Worm (Caenorhabditis elegans): ENCODE results near the gene dib-1.

dib-1 gene

DNA sequence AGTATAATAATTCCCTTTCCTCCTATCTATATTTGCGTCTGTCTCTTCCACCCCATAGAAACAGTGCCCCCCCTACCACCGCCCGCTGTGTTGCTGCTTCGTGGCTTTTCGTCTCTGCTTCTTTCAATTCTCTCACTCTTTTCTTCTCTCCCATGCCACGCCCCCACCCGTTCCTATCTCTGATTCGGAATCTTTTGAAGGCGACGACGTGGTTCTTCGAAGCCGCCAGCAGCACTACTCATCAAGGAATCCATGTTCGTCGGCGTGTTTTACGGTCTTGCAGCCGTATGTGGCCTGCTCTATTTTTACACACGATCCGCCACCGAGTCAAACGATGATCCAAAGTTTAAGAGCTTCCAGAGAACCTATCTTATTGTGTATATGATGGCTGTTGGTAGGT, 40.5 kb downstream of the dib-1 start, which contains the start of gene samt-1:
Gene samt-1 (plus strand): TSS at position 176 of the 400 bp plus-strand sequence.
- TF ChIP-seq nhr-47 (tag; optimal IDR thresholded peaks at IDR 0.05) (no peak), hlh-4 (tag; optimal IDR thresholded peaks at IDR 0.05) (no peak), ceh-82 (tag; optimal IDR thresholded peaks at IDR 0.05) (no peak), unc-130 (tag; optimal IDR thresholded peaks at IDR 0.05) (no peak), ama-1 (optimal IDR thresholded peaks at IDR 0.05) (no peak), xbp-1 (tag; optimal IDR thresholded peaks at IDR 0.05) (no peak), nhr-20 (tag; optimal IDR thresholded peaks at IDR 0.05) (no peak), dsc-1 (tag; optimal IDR thresholded peaks at IDR 0.05) (no peak), efl-3 (GFP tag; optimal IDR thresholded peaks at IDR 0.05) (no peak), lin-15B (tag; optimal IDR thresholded peaks at IDR 0.05) (no peak), lin-39 (tag; optimal IDR thresholded peaks at IDR 0.05) (no peak), nhr-90 (tag; optimal IDR thresholded peaks at IDR 0.05; ENCODE audit: poor library complexity) (no peak), ztf-11 (tag; optimal IDR thresholded peaks at IDR 0.05) (no peak), fkh-4 (tag; optimal IDR thresholded peaks at IDR 0.05; ENCODE audit: borderline replicate concordance) (no peak)

DNA sequence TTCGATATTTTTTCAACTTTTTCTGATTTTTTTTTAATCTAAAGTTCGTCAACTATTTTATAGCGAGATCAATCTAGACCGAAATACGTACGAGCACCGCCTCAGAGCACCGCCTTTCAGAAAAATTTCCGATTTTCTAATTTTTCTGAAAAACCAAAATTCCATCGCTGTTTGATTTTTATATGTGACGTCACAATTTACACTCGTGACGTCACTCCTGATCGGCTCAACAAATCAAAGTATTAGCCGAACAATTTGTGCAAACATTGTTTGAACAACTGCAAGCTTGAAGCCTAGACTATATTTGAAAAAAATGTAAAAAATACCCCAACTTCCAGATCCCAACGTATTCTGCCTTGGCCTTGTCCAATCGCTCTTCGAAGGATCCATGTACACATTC, 44.5 kb downstream of the dib-1 start:
- TF ChIP-seq ztf-11 (tag; optimal IDR thresholded peaks at IDR 0.05) (no peak), tbx-2 (tag; optimal IDR thresholded peaks at IDR 0.05) (no peak), dpl-1 (GFP tag; optimal IDR thresholded peaks at IDR 0.05) (no peak), jun-1 (tag; optimal IDR thresholded peaks at IDR 0.05) (no peak), blmp-1 (tag; optimal IDR thresholded peaks at IDR 0.05) (no peak), ama-1 (optimal IDR thresholded peaks at IDR 0.05) (no peak), pag-3 (tag; optimal IDR thresholded peaks at IDR 0.05; ENCODE audit: borderline replicate concordance, insufficient read depth) (no peak), dsc-1 (tag; optimal IDR thresholded peaks at IDR 0.05) (no peak), nhr-28 (tag; optimal IDR thresholded peaks at IDR 0.05) (no peak), nhr-84 (tag; optimal IDR thresholded peaks at IDR 0.05) (no peak), lin-14 (GFP tag; optimal IDR thresholded peaks at IDR 0.05) (no peak), mdl-1 (tag; optimal IDR thresholded peaks at IDR 0.05) (no peak), F16B12.6 (tag; optimal IDR thresholded peaks at IDR 0.05) (no peak)
